Fruit fly (Drosophila melanogaster): Measurements from ENCODE around the gene CG14543.

CG14543 gene

dm6 chr3R:26027903-26028302, 28.5 kb upstream of the CG14543 start (continued):
- no peak for TF ChIP-seq Usf (GFP tag; optimal IDR thresholded peaks at IDR 0.05)
- TF ChIP-seq CG13894 (tag; optimal IDR thresholded peaks at IDR 0.05), result no peak
- TF ChIP-seq Max (GFP tag; optimal IDR thresholded peaks at IDR 0.05), result no peak
- no peak for TF ChIP-seq bsh (GFP tag; optimal IDR thresholded peaks at IDR 0.05)
- TF ChIP-seq CG2889 (GFP tag; IDR thresholded peaks at IDR 0.05), result no peak
- no peak for TF ChIP-seq salm (tag; optimal IDR thresholded peaks at IDR 0.05)
- TF ChIP-seq CG9609 (GFP tag; optimal IDR thresholded peaks at IDR 0.05), result no peak
- TF ChIP-seq vvl (GFP tag; IDR thresholded peaks at IDR 0.05), result no peak
- TF ChIP-seq dm (GFP tag; optimal IDR thresholded peaks at IDR 0.05), result peak; percentile 29
- TF ChIP-seq Eip74EF (GFP tag; optimal IDR thresholded peaks at IDR 0.05), result no peak
- no peak for TF ChIP-seq hb (GFP tag; IDR thresholded peaks at IDR 0.05; ENCODE audit: partially characterized antibody)
- TF ChIP-seq sim (GFP tag; IDR thresholded peaks at IDR 0.05), result no peak
- no peak for TF ChIP-seq sna (GFP tag; IDR thresholded peaks at IDR 0.05; ENCODE audit: partially characterized antibody)
- no peak for TF ChIP-seq BEAF-32 (GFP tag; optimal IDR thresholded peaks at IDR 0.05)
- TF ChIP-seq CG10959 (GFP tag; IDR thresholded peaks at IDR 0.05), result 0 out of 2 replicates have a peak, but pooled peaks have one; percentile 8
- no peak for TF ChIP-seq HLH54F (GFP tag; optimal IDR thresholded peaks at IDR 0.05)
- no peak for TF ChIP-seq CG2678 (tag; optimal IDR thresholded peaks at IDR 0.05)
- no peak for TF ChIP-seq CG18476 (GFP tag; optimal IDR thresholded peaks at IDR 0.05)
- no peak for TF ChIP-seq Sry-β (GFP tag; optimal IDR thresholded peaks at IDR 0.05)
- no peak for TF ChIP-seq CkIIα-i1 (GFP tag; IDR thresholded peaks at IDR 0.05)
- TF ChIP-seq odd (GFP tag; optimal IDR thresholded peaks at IDR 0.05), result no peak
- no peak for TF ChIP-seq Elba2 (GFP tag; optimal IDR thresholded peaks at IDR 0.05)
- TF ChIP-seq tap (tag; optimal IDR thresholded peaks at IDR 0.05), result no peak
- TF ChIP-seq CHES-1-like (GFP tag; optimal IDR thresholded peaks at IDR 0.05), result no peak
- no peak for TF ChIP-seq dan (GFP tag; IDR thresholded peaks at IDR 0.05)
- TF ChIP-seq Kr (GFP tag; optimal IDR thresholded peaks at IDR 0.05), result peak; percentile 46
- TF ChIP-seq zen (tag; optimal IDR thresholded peaks at IDR 0.05), result peak; percentile 25
- TF ChIP-seq cg (GFP tag; optimal IDR thresholded peaks at IDR 0.05), result no peak
- TF ChIP-seq Neu2 (GFP tag; optimal IDR thresholded peaks at IDR 0.05; ENCODE audit: borderline replicate concordance), result no peak
- no peak for TF ChIP-seq CG11085 (GFP tag; IDR thresholded peaks at IDR 0.05)
- no peak for TF ChIP-seq Xbp1 (GFP tag; optimal IDR thresholded peaks at IDR 0.05)
- no peak for TF ChIP-seq CG11398 (GFP tag; optimal IDR thresholded peaks at IDR 0.05)
- TF ChIP-seq CG13624 (GFP tag; optimal IDR thresholded peaks at IDR 0.05), result no peak
- no peak for TF ChIP-seq stwl (tag; optimal IDR thresholded peaks at IDR 0.05)
- TF ChIP-seq Stat92E (GFP tag; optimal IDR thresholded peaks at IDR 0.05), result peak in 1 of 3 experiments; percentile 56
- TF ChIP-seq CG16863 (GFP tag; optimal IDR thresholded peaks at IDR 0.05), result no peak
- no peak for TF ChIP-seq HHEX (GFP tag; optimal IDR thresholded peaks at IDR 0.05)
- peak; percentile 72 for TF ChIP-seq crol (GFP tag; IDR thresholded peaks at IDR 0.05)
- no peak for TF ChIP-seq Gsc (GFP tag; IDR thresholded peaks at IDR 0.05)
- no peak for TF ChIP-seq stc (GFP tag; IDR thresholded peaks at IDR 0.05)
- no peak for TF ChIP-seq ara (GFP tag; IDR thresholded peaks at IDR 0.05)
- peak; percentile 71 for TF ChIP-seq kni (GFP tag; optimal IDR thresholded peaks at IDR 0.05)
- TF ChIP-seq CG9437 (GFP tag; optimal IDR thresholded peaks at IDR 0.05), result no peak
